Fruit fly (Drosophila melanogaster) whole organism, embryonic: ENCODE data around the gene CG6178.

Experiments used
- Bdp1 ChIP-seq: fragments of 200-800 bp; sonication (Bioruptor generic); optimal IDR thresholded peaks from 3 replicates; lab custom pipeline; 2016; ENCODE audit warnings: missing biosample characterization, missing genetic modification characterization
- Bgb ChIP-seq: fragments of 200-800 bp; sonication (Bioruptor generic); IDR thresholded peaks from 2 replicates; pipeline ENCODE4 v1.3.6; 2022; ENCODE audit warnings: missing biosample characterization, missing genetic modification characterization; ENCODE audit not compliant: partially characterized antibody
- Blimp-1 ChIP-seq: fragments of 200-800 bp; sonication (Bioruptor generic); optimal IDR thresholded peaks from 3 replicates; lab custom pipeline; 2018; ENCODE audit warnings: missing biosample characterization, missing genetic modification characterization, mild to moderate bottlenecking, moderate library complexity, missing genetic modification reagents
- C15 ChIP-seq: fragments of 200-800 bp; sonication (Bioruptor generic); IDR thresholded peaks from 3 replicates; pipeline ENCODE4 v1.3.6; 2022; ENCODE audit warnings: missing biosample characterization, missing genetic modification characterization
- CG10543 ChIP-seq: fragments of 200-800 bp; sonication (Bioruptor generic); optimal IDR thresholded peaks from 3 replicates; lab custom pipeline; 2017; ENCODE audit warnings: missing biosample characterization, mild to moderate bottlenecking, missing genetic modification characterization, moderate library complexity
- CG11456 ChIP-seq: fragments of 200-800 bp; sonication (Bioruptor generic); IDR thresholded peaks from 3 replicates; pipeline ENCODE4 v1.3.6; 2022; ENCODE audit warnings: missing biosample characterization, missing genetic modification characterization
- CG12391 ChIP-seq: fragments of 200-800 bp; sonication (Bioruptor generic); optimal IDR thresholded peaks from 3 replicates; lab custom pipeline; 2018; ENCODE audit warnings: missing biosample characterization, mild to moderate bottlenecking, missing genetic modification characterization, moderate library complexity
- CG15269 ChIP-seq: fragments of 200-800 bp; sonication (Bioruptor generic); optimal IDR thresholded peaks from 2 replicates; lab custom pipeline; 2018; ENCODE audit warnings: missing biosample characterization, mild to moderate bottlenecking, missing genetic modification characterization, moderate library complexity
- CG17328 ChIP-seq: fragments of 200-800 bp; sonication (Bioruptor generic); IDR thresholded peaks from 2 replicates; pipeline ENCODE4 v1.3.6; 2022; ENCODE audit warnings: missing biosample characterization, missing genetic modification characterization
- CG17612 ChIP-seq: fragments of 200-800 bp; sonication (Bioruptor generic); IDR thresholded peaks from 2 replicates; pipeline ENCODE4 v1.3.6; 2022; ENCODE audit warnings: missing biosample characterization, missing genetic modification characterization
- CG32532 ChIP-seq: fragments of 200-800 bp; sonication (Bioruptor generic); IDR thresholded peaks from 2 replicates; pipeline ENCODE4 v1.3.6; 2022; ENCODE audit warnings: missing biosample characterization, missing genetic modification characterization
- CG33557 ChIP-seq: fragments of 200-800 bp; sonication (Bioruptor generic); optimal IDR thresholded peaks from 2 replicates; lab custom pipeline; 2019; ENCODE audit warnings: missing biosample characterization, mild to moderate bottlenecking, missing genetic modification characterization, moderate library complexity
- CG3726 ChIP-seq: fragments of 200-800 bp; sonication (Bioruptor generic); IDR thresholded peaks from 3 replicates; pipeline ENCODE4, ENCODE4 v1.3.6; 2022; ENCODE audit warnings: missing biosample characterization, missing genetic modification characterization
- CG4854 ChIP-seq: fragments of 200-800 bp; sonication (Bioruptor generic); optimal IDR thresholded peaks from 2 replicates; lab custom pipeline; 2016; ENCODE audit warnings: missing biosample characterization, missing genetic modification characterization, inconsistent platforms
- CG8281 ChIP-seq: fragments of 200-800 bp; sonication (Bioruptor generic); optimal IDR thresholded peaks from 2 replicates; lab custom pipeline; 2018; ENCODE audit warnings: missing biosample characterization, mild to moderate bottlenecking, missing genetic modification characterization, moderate library complexity
- CG9797 ChIP-seq: fragments of 200-800 bp; sonication (Bioruptor generic); optimal IDR thresholded peaks from 3 replicates; lab custom pipeline; 2018; ENCODE audit warnings: missing biosample characterization, mild to moderate bottlenecking, missing genetic modification characterization
- CkIIα-i1 ChIP-seq: fragments of 200-800 bp; sonication (Bioruptor generic); IDR thresholded peaks from 2 replicates; pipeline ENCODE4 v1.3.6; 2022; ENCODE audit warnings: missing biosample characterization, missing genetic modification characterization
- Ets65A ChIP-seq: fragments of 200-800 bp; sonication (Bioruptor generic); peaks from one replicate; lab custom pipeline; 2016; ENCODE audit warnings: missing biosample characterization, missing genetic modification characterization
- Ets97D ChIP-seq: fragments of 200-800 bp; sonication (Bioruptor generic); optimal IDR thresholded peaks from 3 replicates; lab custom pipeline; 2016; ENCODE audit warnings: missing biosample characterization, missing genetic modification characterization
- Gug ChIP-seq: fragments of 200-800 bp; sonication (Bioruptor generic); IDR thresholded peaks from 4 replicates; pipeline ENCODE4 v1.3.6; 2022; ENCODE audit warnings: missing biosample characterization, missing genetic modification characterization
- HLH4C ChIP-seq: fragments of 200-800 bp; sonication (Bioruptor generic); IDR thresholded peaks from 3 replicates; pipeline ENCODE4 v1.3.6; 2022; ENCODE audit warnings: missing biosample characterization, missing genetic modification characterization; ENCODE audit not compliant: partially characterized antibody
- HLHmδ ChIP-seq: fragments of 200-800 bp; sonication (Bioruptor generic); optimal IDR thresholded peaks from 2 replicates; lab custom pipeline; 2018; ENCODE audit warnings: missing biosample characterization, mild to moderate bottlenecking, missing genetic modification characterization, moderate library complexity
- Lhr ChIP-seq: fragments of 200-800 bp; sonication (Bioruptor generic); optimal IDR thresholded peaks from 3 replicates; lab custom pipeline; 2017; ENCODE audit warnings: mild to moderate bottlenecking, missing biosample characterization, missing genetic modification reagents, missing genetic modification characterization
- MBD-R2 ChIP-seq: fragments of 200-800 bp; sonication (Bioruptor generic); IDR thresholded peaks from 2 replicates; pipeline ENCODE4 v1.3.6; 2022; ENCODE audit warnings: missing biosample characterization, missing genetic modification characterization
- Myb ChIP-seq: fragments of 200-800 bp; sonication (Bioruptor generic); optimal IDR thresholded peaks from 2 replicates; lab custom pipeline; 2016; ENCODE audit warnings: missing biosample characterization, missing genetic modification characterization
- NfI ChIP-seq: fragments of 200-800 bp; sonication (Bioruptor generic); optimal IDR thresholded peaks from 3 replicates; lab custom pipeline; 2018; ENCODE audit warnings: missing biosample characterization, mild to moderate bottlenecking, missing genetic modification characterization, moderate library complexity
- Oaz ChIP-seq: fragments of 200-800 bp; sonication (Bioruptor generic); IDR thresholded peaks from 2 replicates; pipeline ENCODE4 v1.3.6; 2022; ENCODE audit warnings: missing biosample characterization, missing genetic modification characterization
- Oli ChIP-seq: fragments of 200-800 bp; sonication (Bioruptor generic); optimal IDR thresholded peaks from 2 replicates; lab custom pipeline; 2018; ENCODE audit warnings: missing biosample characterization, mild to moderate bottlenecking, missing genetic modification characterization, moderate library complexity
- Sox102F ChIP-seq: fragments of 200-800 bp; sonication (Bioruptor generic); optimal IDR thresholded peaks from 2 replicates; lab custom pipeline; 2018; ENCODE audit warnings: missing biosample characterization, mild to moderate bottlenecking, missing genetic modification characterization, moderate library complexity
- aop ChIP-seq: fragments of 200-800 bp; sonication (Bioruptor generic); IDR thresholded peaks from 2 replicates; pipeline ENCODE4 v1.3.6; 2022; ENCODE audit warnings: missing biosample characterization, missing genetic modification characterization
- cg ChIP-seq: fragments of 200-800 bp; sonication (Bioruptor generic); optimal IDR thresholded peaks from 3 replicates; lab custom pipeline; 2019; ENCODE audit warnings: missing biosample characterization, mild to moderate bottlenecking, missing genetic modification characterization, moderate library complexity
- croc ChIP-seq: fragments of 200-800 bp; sonication (Bioruptor generic); conservative IDR thresholded peaks from 3 replicates; pipeline ENCODE4 v1.3.6; 2022; ENCODE audit warnings: missing biosample characterization, missing genetic modification characterization
- dimm ChIP-seq: fragments of 200-800 bp; sonication (Bioruptor generic); IDR thresholded peaks from 2 replicates; pipeline ENCODE4 v1.3.6; 2022; ENCODE audit warnings: missing biosample characterization, missing genetic modification characterization
- emc ChIP-seq: fragments of 200-800 bp; sonication (Bioruptor generic); optimal IDR thresholded peaks from 2 replicates; lab custom pipeline; 2016; ENCODE audit warnings: missing biosample characterization, missing genetic modification characterization
- exex ChIP-seq: fragments of 200-800 bp; sonication (Bioruptor generic); optimal IDR thresholded peaks from 4 replicates; lab custom pipeline; 2018; ENCODE audit warnings: missing biosample characterization, mild to moderate bottlenecking, missing genetic modification characterization, moderate library complexity
- gce ChIP-seq: fragments of 200-800 bp; sonication (Bioruptor generic); IDR thresholded peaks from 3 replicates; pipeline ENCODE4 v1.3.6; 2022; ENCODE audit warnings: missing biosample characterization, missing genetic modification characterization
- grau ChIP-seq: fragments of 200-800 bp; optimal IDR thresholded peaks from 3 replicates; lab custom pipeline; 2019; ENCODE audit warnings: missing biosample characterization, mild to moderate bottlenecking, missing genetic modification characterization, moderate library complexity
- hbn ChIP-seq: fragments of 200-800 bp; sonication (Bioruptor generic); IDR thresholded peaks from 2 replicates; pipeline ENCODE4 v1.3.6; 2022; ENCODE audit warnings: missing biosample characterization, missing genetic modification characterization; ENCODE audit not compliant: partially characterized antibody
- hth ChIP-seq: fragments of >200 bp; optimal IDR thresholded peaks from 2 replicates; lab custom pipeline; 2017; ENCODE audit warnings: inconsistent platforms
- jigr1 ChIP-seq: fragments of 200-800 bp; sonication (Bioruptor generic); IDR thresholded peaks from 3 replicates; pipeline ENCODE4 v1.3.6; 2022; ENCODE audit warnings: missing biosample characterization, missing genetic modification characterization
- jing ChIP-seq: fragments of 200-800 bp; sonication (Bioruptor generic); optimal IDR thresholded peaks from 2 replicates; lab custom pipeline; 2018; ENCODE audit warnings: missing biosample characterization, mild to moderate bottlenecking, missing genetic modification characterization
- ken ChIP-seq: fragments of 200-800 bp; sonication (Bioruptor generic); IDR thresholded peaks from 3 replicates; pipeline ENCODE4 v1.3.6; 2022; ENCODE audit warnings: missing biosample characterization, missing genetic modification characterization
- kni ChIP-seq: fragments of 200-800 bp; sonication (Bioruptor generic); optimal IDR thresholded peaks from 3 replicates; lab custom pipeline; 2017; ENCODE audit warnings: mild to moderate bottlenecking, missing biosample characterization, missing genetic modification reagents, missing genetic modification characterization
- nerfin-1 ChIP-seq: fragments of 200-800 bp; sonication (Bioruptor generic); optimal IDR thresholded peaks from 3 replicates; lab custom pipeline; 2019; ENCODE audit warnings: missing biosample characterization, mild to moderate bottlenecking, missing genetic modification characterization, moderate library complexity
- nmo ChIP-seq: fragments of 200-800 bp; sonication (Bioruptor generic); optimal IDR thresholded peaks from 2 replicates; lab custom pipeline; 2018; ENCODE audit warnings: missing biosample characterization, mild to moderate bottlenecking, missing genetic modification characterization, moderate library complexity
- pan ChIP-seq, 4 experiments: fragments of >200 bp in 3 of 4; fragments of 200-800 bp in 1 of 4; sonication (Bioruptor generic) in 1 of 4; optimal IDR thresholded peaks in 3 of 4; IDR thresholded peaks in 1 of 4; 2 replicates each; pipeline versions ENCODE4 v1.3.6 to Lab custom; 2017 to 2022; ENCODE audit warnings: missing biosample characterization in 2 of 4, missing genetic modification characterization in 2 of 4, mixed read lengths in 1 of 4
- phol ChIP-seq: fragments of 200-800 bp; sonication (Bioruptor generic); optimal IDR thresholded peaks from 3 replicates; lab custom pipeline; 2018; ENCODE audit warnings: missing biosample characterization, mild to moderate bottlenecking, missing genetic modification characterization, moderate library complexity
- trem ChIP-seq: fragments of 200-800 bp; optimal IDR thresholded peaks from 3 replicates; lab custom pipeline; 2019; ENCODE audit warnings: missing biosample characterization, mild to moderate bottlenecking, missing genetic modification characterization, moderate library complexity

Gene CG6178

dm6 chr3R:24161173-24161811 lies 9.1 kb downstream of the CG6178 start, which contains the start of the genes Myo95E and TBC1d7 (continued):
- peak; percentile 89 for TF ChIP-seq grau (tag; lab: Kevin White, UChicago)
- peak; percentile 92 for TF ChIP-seq CG32532 (GFP tag; lab: Robert Waterston, UW)
- TF ChIP-seq dimm (GFP tag; lab: Robert Waterston, UW) = peak; percentile 91
- TF ChIP-seq CG17328 (GFP tag; lab: Robert Waterston, UW) = peak; percentile 79
- TF ChIP-seq Myb (GFP tag; lab: Kevin White, UChicago) = peak; percentile 7
- peak; percentile 93 for TF ChIP-seq Oaz (GFP tag; lab: Robert Waterston, UW)
- TF ChIP-seq jigr1 (GFP tag; lab: Robert Waterston, UW) = peak; percentile 84
- peak; percentile 65; the same call in 1 of the 2 replicates for TF ChIP-seq CG17612 (GFP tag; lab: Robert Waterston, UW)
- peak; percentile 91 for TF ChIP-seq Sox102F (GFP tag; lab: Kevin White, UChicago)
- TF ChIP-seq aop (GFP tag; lab: Robert Waterston, UW) = peak; percentile 49; the same call in 1 of the 2 replicates
- TF ChIP-seq CG8281 (tag; lab: Kevin White, UChicago) = no peak
- TF ChIP-seq Blimp-1 = no peak
- peak; percentile 93 for TF ChIP-seq MBD-R2 (GFP tag; lab: Robert Waterston, UW)
- TF ChIP-seq cg (GFP tag; lab: Kevin White, UChicago) = no peak
- TF ChIP-seq NfI (GFP tag; lab: Kevin White, UChicago) = peak; percentile 86
- no peak for TF ChIP-seq hth (lab: Kevin White, UChicago)
- peak; percentile 89 for TF ChIP-seq CG3726 (GFP tag; lab: Robert Waterston, UW)
- peak; percentile 46 for TF ChIP-seq CG9797 (GFP tag; lab: Kevin White, UChicago)
- TF ChIP-seq Bgb (GFP tag; lab: Robert Waterston, UW) = peak; percentile 45; the same call in 1 of the 2 replicates
- TF ChIP-seq CG33557 (GFP tag; lab: Kevin White, UChicago) = peak; percentile 66
- peak; percentile 95 for TF ChIP-seq nmo (GFP tag; lab: Kevin White, UChicago)
- no peak for TF ChIP-seq kni (GFP tag; lab: Kevin White, UChicago)
- TF ChIP-seq ken (GFP tag; lab: Robert Waterston, UW) = peak; percentile 92
- peak; percentile 90 for TF ChIP-seq trem (tag; lab: Kevin White, UChicago)
- peak; percentile 95 for TF ChIP-seq CG12391
- peak; percentile 68 for TF ChIP-seq CG4854 (GFP tag; lab: Kevin White, UChicago)
- peak; percentile 87 for TF ChIP-seq C15 (GFP tag; lab: Robert Waterston, UW)
- TF ChIP-seq Gug (GFP tag; lab: Robert Waterston, UW) = peak; percentile 88; the same call in 3 of the 4 replicates
- no peak for TF ChIP-seq Bdp1 (GFP tag; lab: Kevin White, UChicago)
- peak; percentile 53 for TF ChIP-seq exex
- TF ChIP-seq Oli (tag; lab: Kevin White, UChicago) = peak; percentile 83
- TF ChIP-seq Ets97D (GFP tag; lab: Kevin White, UChicago) = peak; percentile 47
- TF ChIP-seq HLH4C (GFP tag; lab: Robert Waterston, UW) = peak; percentile 55; the same call in 1 of the 3 replicates
- peak; percentile 80; the same call in 2 of the 3 replicates for TF ChIP-seq gce (GFP tag; lab: Robert Waterston, UW)
- peak; percentile 50 for TF ChIP-seq emc (GFP tag; lab: Kevin White, UChicago)
- peak; percentile 92 for TF ChIP-seq phol (tag; lab: Kevin White, UChicago)
- TF ChIP-seq jing (GFP tag; lab: Kevin White, UChicago) = no peak
- no peak for TF ChIP-seq HLHmδ (GFP tag; lab: Kevin White, UChicago)
- TF ChIP-seq nerfin-1 (tag; lab: Kevin White, UChicago) = peak; percentile 78
- TF ChIP-seq Ets65A (GFP tag; lab: Kevin White, UChicago) = peak; percentile 77
- 0 out of 2 replicates have a peak, but pooled peaks have one; percentile 31 for TF ChIP-seq CkIIα-i1 (GFP tag; lab: Robert Waterston, UW)
- peak; percentile 93 for TF ChIP-seq croc
- TF ChIP-seq hbn (GFP tag; lab: Robert Waterston, UW) = peak; percentile 64
- peak in 1 of 2 experiments; percentile 36 for TF ChIP-seq pan (optimal IDR thresholded peaks at IDR 0.05; lab: Kevin White, UChicago)
- TF ChIP-seq pan (GFP tag; optimal IDR thresholded peaks at IDR 0.05 in 1 of 2, IDR thresholded peaks at IDR 0.05 in 1 of 2) = peak in 1 of 2 experiments; percentile 96
- TF ChIP-seq CG10543 = no peak
- TF ChIP-seq CG15269 (tag; lab: Kevin White, UChicago) = peak; percentile 91
- peak; percentile 87 for TF ChIP-seq CG11456 (GFP tag; lab: Robert Waterston, UW)
- TF ChIP-seq Lhr (GFP tag; lab: Kevin White, UChicago) = no peak
